Worm (Caenorhabditis elegans) whole organism, young adult: Measurements from ENCODE around the gene T08D2.5.
"Not testable (repeated sequence)": the region's sequence is repeated elsewhere in the genome, so short reads cannot be mapped to it uniquely, and the experiment has no call there.

Experiments
- B0035.1 ChIP-seq: sonication (generic microtip); optimal IDR thresholded peaks from 2 replicates; lab custom pipeline; 2016; ENCODE audit warnings: missing genetic modification characterization, mild to moderate bottlenecking, missing compliant biosample characterization, missing genotype, missing genetic modification reagents
- D2030.7 ChIP-seq: fragments of 200-800 bp; sonication (Bioruptor generic); IDR thresholded peaks from 2 replicates; pipeline ENCODE4 v1.3.6; 2022; ENCODE audit warnings: missing genetic modification reagents, missing genetic modification characterization, missing compliant biosample characterization
- F33H1.4 ChIP-seq: fragments of 200-800 bp; sonication (Bioruptor generic); IDR thresholded peaks from 2 replicates; pipeline ENCODE4 v1.3.6; 2022; ENCODE audit warnings: missing genetic modification reagents, missing genetic modification characterization, missing compliant biosample characterization
- F55B11.4 ChIP-seq: sonication (generic microtip); optimal IDR thresholded peaks from 2 replicates; lab custom pipeline; 2016; ENCODE audit warnings: missing compliant biosample characterization, missing genetic modification characterization, borderline replicate concordance; ENCODE audit not compliant: insufficient read depth
- Y79H2A.3 ChIP-seq: fragments of 200-800 bp; sonication (Bioruptor generic); conservative IDR thresholded peaks from 2 replicates; pipeline ENCODE4 v1.3.6; 2022; ENCODE audit warnings: missing genetic modification reagents, missing genetic modification characterization, missing compliant biosample characterization
- ZK185.1 ChIP-seq: sonication (generic microtip); optimal IDR thresholded peaks from 2 replicates; lab custom pipeline; 2016; ENCODE audit warnings: mild to moderate bottlenecking, missing genetic modification characterization, missing compliant biosample characterization; ENCODE audit not compliant: poor library complexity, severe bottlenecking
- aptf-3 ChIP-seq: fragments of 200-800 bp; sonication (Bioruptor generic); IDR thresholded peaks from 2 replicates; pipeline ENCODE4 v1.3.6; 2022; ENCODE audit warnings: missing genetic modification characterization, missing compliant biosample characterization
- atf-7 ChIP-seq: sonication (generic microtip); optimal IDR thresholded peaks from 2 replicates; lab custom pipeline; 2017; ENCODE audit warnings: mild to moderate bottlenecking, missing genetic modification characterization, missing compliant biosample characterization
- attf-5 ChIP-seq: fragments of 200-800 bp; sonication (Bioruptor generic); optimal IDR thresholded peaks from 2 replicates; lab custom pipeline; 2018; ENCODE audit warnings: mild to moderate bottlenecking, missing genetic modification characterization, missing compliant biosample characterization
- cebp-1 ChIP-seq, 2 experiments: fragments of 200-800 bp in 1 of 2; sonication (Bioruptor generic) in 1 of 2; sonication (generic microtip) in 1 of 2; IDR thresholded peaks in 1 of 2; optimal IDR thresholded peaks in 1 of 2; 2 replicates each; pipeline versions ENCODE4 v1.3.6 to Lab custom; 2017 to 2022; ENCODE audit warnings: missing compliant biosample characterization in 2 of 2, missing genetic modification characterization in 2 of 2, mild to moderate bottlenecking in 1 of 2, missing genetic modification reagents in 1 of 2, moderate library complexity in 1 of 2
- cebp-2 ChIP-seq: fragments of 200-800 bp; sonication (Bioruptor generic); IDR thresholded peaks from 2 replicates; pipeline ENCODE4 v1.3.6; 2022; ENCODE audit warnings: missing genetic modification characterization, missing compliant biosample characterization
- ceh-100 ChIP-seq: fragments of 200-800 bp; sonication (Bioruptor generic); IDR thresholded peaks from 2 replicates; pipeline ENCODE4 v1.3.6; 2022; ENCODE audit warnings: missing genetic modification reagents, missing genetic modification characterization, missing compliant biosample characterization
- ceh-40 ChIP-seq: fragments of 200-800 bp; sonication (Bioruptor generic); IDR thresholded peaks from 2 replicates; pipeline ENCODE4 v1.3.6; 2022; ENCODE audit warnings: missing genetic modification characterization, missing compliant biosample characterization
- dox-1 ChIP-seq: fragments of 200-800 bp; sonication (Bioruptor generic); IDR thresholded peaks from 2 replicates; pipeline ENCODE4 v1.3.6; 2022; ENCODE audit warnings: missing genetic modification reagents, missing genetic modification characterization, missing compliant biosample characterization
- dpl-1 ChIP-seq: fragments of 150-350 bp; optimal IDR thresholded peaks from 2 replicates; lab custom pipeline; 2014; ENCODE audit warnings: missing biosample characterization, missing genetic modification reagents, missing genetic modification characterization
- egrh-3 ChIP-seq: fragments of 200-800 bp; sonication (Bioruptor generic); IDR thresholded peaks from 2 replicates; pipeline ENCODE4 v1.3.6; 2022; ENCODE audit warnings: missing genetic modification reagents, missing genetic modification characterization, missing compliant biosample characterization
- ekl-4 ChIP-seq: fragments of 200-800 bp; sonication (Bioruptor generic); IDR thresholded peaks from 2 replicates; pipeline ENCODE4 v1.3.6; 2022; ENCODE audit warnings: missing genetic modification reagents, missing genetic modification characterization, missing compliant biosample characterization
- him-1 ChIP-seq: sonication (generic microtip); optimal IDR thresholded peaks from 2 replicates; lab custom pipeline; 2016; ENCODE audit warnings: missing genotype, missing genetic modification reagents, missing genetic modification characterization, missing compliant biosample characterization
- hrde-1 ChIP-seq: sonication (generic microtip); optimal IDR thresholded peaks from 2 replicates; lab custom pipeline; 2016; ENCODE audit warnings: missing genetic modification characterization, mild to moderate bottlenecking, missing compliant biosample characterization, moderate library complexity, missing genotype, missing genetic modification reagents, borderline replicate concordance
- hsf-1 ChIP-seq: fragments of 200-800 bp; sonication (Bioruptor generic); IDR thresholded peaks from 2 replicates; pipeline ENCODE4 v1.3.6; 2022; ENCODE audit warnings: missing genetic modification reagents, missing genetic modification characterization, missing compliant biosample characterization
- let-607 ChIP-seq, 2 experiments: fragments of 200-800 bp in 1 of 2; sonication (Bioruptor generic) in 1 of 2; sonication (generic microtip) in 1 of 2; optimal IDR thresholded peaks; 2 replicates each; lab custom pipeline; 2016 to 2018; ENCODE audit warnings: mild to moderate bottlenecking in 2 of 2, missing compliant biosample characterization in 2 of 2, missing genetic modification characterization in 2 of 2, moderate library complexity in 2 of 2, missing genotype in 1 of 2
- lsl-1 ChIP-seq: fragments of 200-800 bp; sonication (Bioruptor generic); optimal IDR thresholded peaks from 2 replicates; lab custom pipeline; 2018; ENCODE audit warnings: mild to moderate bottlenecking, missing genetic modification characterization, moderate library complexity, missing compliant biosample characterization
- madf-6 ChIP-seq: fragments of 200-800 bp; sonication (Bioruptor generic); IDR thresholded peaks from 2 replicates; pipeline ENCODE4 v1.3.6; 2022; ENCODE audit warnings: missing genetic modification reagents, missing genetic modification characterization, missing compliant biosample characterization
- mel-28 ChIP-seq: sonication (generic microtip); optimal IDR thresholded peaks from 2 replicates; lab custom pipeline; 2016; ENCODE audit warnings: borderline replicate concordance, mild to moderate bottlenecking, missing genetic modification characterization, missing compliant biosample characterization
- mes-4 ChIP-seq: sonication (generic microtip); optimal IDR thresholded peaks from 2 replicates; lab custom pipeline; 2016; ENCODE audit warnings: missing genotype, missing genetic modification characterization, missing compliant biosample characterization
- nhr-80 ChIP-seq: sonication (generic microtip); optimal IDR thresholded peaks from 2 replicates; lab custom pipeline; 2016; ENCODE audit warnings: missing genetic modification characterization, missing compliant biosample characterization
- pbrm-1 ChIP-seq: fragments of 200-800 bp; sonication (Bioruptor generic); IDR thresholded peaks from 2 replicates; pipeline ENCODE4 v1.3.6; 2022; ENCODE audit warnings: missing genetic modification reagents, missing genetic modification characterization, missing compliant biosample characterization
- rcor-1 ChIP-seq: fragments of 200-800 bp; sonication (Bioruptor generic); IDR thresholded peaks from 2 replicates; pipeline ENCODE4 v1.3.6; 2022; ENCODE audit warnings: missing genetic modification reagents, missing genetic modification characterization, missing compliant biosample characterization
- repo-1 ChIP-seq: sonication (generic microtip); optimal IDR thresholded peaks from 2 replicates; lab custom pipeline; 2017; ENCODE audit warnings: mild to moderate bottlenecking, missing genetic modification characterization, missing compliant biosample characterization
- sdz-38 ChIP-seq: sonication (generic microtip); optimal IDR thresholded peaks from 2 replicates; lab custom pipeline; 2016; ENCODE audit warnings: missing genotype, missing genetic modification characterization, missing compliant biosample characterization
- tlf-1 ChIP-seq: fragments of 200-800 bp; sonication (Bioruptor generic); optimal IDR thresholded peaks from 2 replicates; lab custom pipeline; 2018; ENCODE audit warnings: mild to moderate bottlenecking, missing genetic modification characterization, missing compliant biosample characterization
- ztf-18 ChIP-seq: sonication (generic microtip); optimal IDR thresholded peaks from 2 replicates; lab custom pipeline; 2016; ENCODE audit warnings: missing genotype, mild to moderate bottlenecking, missing genetic modification characterization, missing compliant biosample characterization
- ztf-22 ChIP-seq: fragments of 200-800 bp; sonication (Bioruptor generic); optimal IDR thresholded peaks from 2 replicates; lab custom pipeline; 2018; ENCODE audit warnings: mild to moderate bottlenecking, missing genetic modification characterization, moderate library complexity, missing compliant biosample characterization

The T08D2.5 gene

ce11 chrX:147824-148223 is 29.4 kb upstream of the T08D2.5 start, which contains the start of gene Y73B3A.11:
Gene Y73B3A.11 (plus strand): TSS chrX:148124.
- TF ChIP-seq dpl-1 (GFP tag; lab: Kevin White, UChicago) (no peak), ceh-40 (no peak), madf-6 (no peak), attf-5 (GFP tag; lab: Kevin White, UChicago) (no peak), nhr-80 (tag; lab: Kevin White, UChicago) (no peak), ZK185.1 (tag; lab: Kevin White, UChicago) (no peak), lsl-1 (GFP tag; lab: Kevin White, UChicago) (no peak), sdz-38 (tag; lab: Kevin White, UChicago) (no peak), hrde-1 (tag; lab: Kevin White, UChicago) (no peak), B0035.1 (tag; lab: Kevin White, UChicago) (no peak), ztf-18 (no peak), mes-4 (tag; lab: Kevin White, UChicago) (no peak), F55B11.4 (tag; lab: Kevin White, UChicago) (no peak), let-607 (tag; optimal IDR thresholded peaks at IDR 0.05; lab: Kevin White, UChicago) (no peak), cebp-2 (GFP tag; lab: Robert Waterston, UW) (no peak), atf-7 (tag; lab: Kevin White, UChicago) (no peak), ztf-22 (GFP tag; lab: Kevin White, UChicago) (no peak), him-1 (tag; lab: Kevin White, UChicago) (no peak), aptf-3 (GFP tag; lab: Robert Waterston, UW) (no peak), repo-1 (tag; lab: Kevin White, UChicago) (no peak)

ce11 chrX:161592-161991 is 15.6 kb upstream of the T08D2.5 start:
- TF ChIP-seq D2030.7 (GFP tag; lab: Robert Waterston, UW) (0 out of 2 replicates have a peak, but pooled peaks have one; percentile 24), dox-1 (GFP tag; lab: Robert Waterston, UW) (peak; percentile 43; the same call in 1 of the 2 replicates), F33H1.4 (GFP tag; lab: Robert Waterston, UW) (peak; percentile 43), hsf-1 (peak; percentile 94)

ce11 chrX:163034-163433 is 14.1 kb upstream of the T08D2.5 start, which contains the start of gene tmed-12:
Gene tmed-12 (minus strand): TSS chrX:163134.
- TF ChIP-seq tlf-1; atf-7 (tag; lab: Kevin White, UChicago); mel-28 (tag; lab: Kevin White, UChicago): not testable (repeated sequence)

ce11 chrX:163800-164199 is 13.4 kb upstream of the T08D2.5 start:
- TF ChIP-seq cebp-1 (GFP tag; IDR thresholded peaks at IDR 0.05; lab: Robert Waterston, UW): peak; percentile 79
- TF ChIP-seq cebp-1 (tag; optimal IDR thresholded peaks at IDR 0.05; lab: Kevin White, UChicago): peak; percentile 77

ce11 chrX:168579-168978 is 8.6 kb upstream of the T08D2.5 start:
- TF ChIP-seq dox-1 (GFP tag; lab: Robert Waterston, UW) (peak; percentile 64), hsf-1 (peak; percentile 93), madf-6 (0 out of 2 replicates have a peak, but pooled peaks have one; percentile 16)

- TF ChIP-seq Y79H2A.3 (0 out of 2 replicates have a peak, but pooled peaks have one; percentile 26), rcor-1 (peak; percentile 32; the same call in 1 of the 2 replicates), egrh-3 (GFP tag; lab: Robert Waterston, UW) (0 out of 2 replicates have a peak, but pooled peaks have one; percentile 6), ekl-4 (GFP tag; lab: Robert Waterston, UW) (0 out of 2 replicates have a peak, but pooled peaks have one; percentile 14), hsf-1 (peak; percentile 98), ceh-100 (GFP tag; lab: Robert Waterston, UW) (0 out of 2 replicates have a peak, but pooled peaks have one; percentile 50), pbrm-1 (GFP tag; lab: Robert Waterston, UW) (0 out of 2 replicates have a peak, but pooled peaks have one; percentile 47), madf-6 (peak; percentile 50; the same call in 1 of the 2 replicates), F33H1.4 (GFP tag; lab: Robert Waterston, UW) (peak; percentile 6; the same call in 1 of the 2 replicates), dox-1 (GFP tag; lab: Robert Waterston, UW) (peak; percentile 82)
- TF ChIP-seq, all 124 proteins: peak for 10; not testable (repeated sequence) for 114
Observed at ce11 chrX:169569-169968, 7.6 kb upstream of the T08D2.5 start.
